Worm (Caenorhabditis elegans) whole organism, late embryonic: Measurements from ENCODE around the gene nhr-162.

Experiments used
- ceh-14 ChIP-seq: sonication (generic microtip); optimal IDR thresholded peaks from 2 replicates; lab custom pipeline; 2016; ENCODE audit warnings: missing genotype, missing genetic modification characterization, missing compliant biosample characterization
- ceh-31 ChIP-seq: sonication (generic microtip); optimal IDR thresholded peaks from 2 replicates; lab custom pipeline; 2016; ENCODE audit warnings: missing genetic modification characterization, missing compliant biosample characterization
- ceh-48 ChIP-seq: sonication (generic microtip); optimal IDR thresholded peaks from 2 replicates; lab custom pipeline; 2016; ENCODE audit warnings: missing genetic modification characterization, inconsistent platforms, missing compliant biosample characterization
- ceh-6 ChIP-seq: fragments of 200-800 bp; sonication (Bioruptor generic); optimal IDR thresholded peaks from 2 replicates; lab custom pipeline; 2018; ENCODE audit warnings: mild to moderate bottlenecking, missing genetic modification characterization, missing compliant biosample characterization
- ceh-9 ChIP-seq: sonication (generic microtip); optimal IDR thresholded peaks from 2 replicates; lab custom pipeline; 2016; ENCODE audit warnings: mild to moderate bottlenecking, missing genetic modification characterization, inconsistent platforms, missing compliant biosample characterization
- elt-2 ChIP-seq: sonication (generic microtip); optimal IDR thresholded peaks from 2 replicates; lab custom pipeline; 2016; ENCODE audit warnings: missing genetic modification reagents, missing genetic modification characterization, missing compliant biosample characterization
- fkh-6 ChIP-seq: sonication (generic microtip); optimal IDR thresholded peaks from 2 replicates; lab custom pipeline; 2016; ENCODE audit warnings: missing genetic modification characterization, missing compliant biosample characterization
- hlh-13 ChIP-seq: fragments of 200-800 bp; sonication (Bioruptor generic); optimal IDR thresholded peaks from 2 replicates; lab custom pipeline; 2018; ENCODE audit warnings: mild to moderate bottlenecking, missing genetic modification characterization, missing compliant biosample characterization
- hlh-30 ChIP-seq: sonication (generic microtip); optimal IDR thresholded peaks from 2 replicates; lab custom pipeline; 2017; ENCODE audit warnings: antibody characterized with exemption, missing genetic modification characterization, missing compliant biosample characterization; ENCODE audit not compliant: insufficient read depth
- hlh-6 ChIP-seq: sonication (generic microtip); optimal IDR thresholded peaks from 2 replicates; lab custom pipeline; 2016; ENCODE audit warnings: missing genotype, missing genetic modification characterization, missing compliant biosample characterization
- lin-11 ChIP-seq: fragments of 200-800 bp; sonication (Bioruptor generic); optimal IDR thresholded peaks from 2 replicates; lab custom pipeline; 2018; ENCODE audit warnings: mild to moderate bottlenecking, missing genetic modification characterization, missing compliant biosample characterization
- mec-3 ChIP-seq: sonication (generic microtip); optimal IDR thresholded peaks from 2 replicates; lab custom pipeline; 2016; ENCODE audit warnings: borderline replicate concordance, missing genetic modification characterization, missing compliant biosample characterization
- nfya-1 ChIP-seq: sonication (generic microtip); optimal IDR thresholded peaks from 2 replicates; lab custom pipeline; 2017; ENCODE audit warnings: missing genetic modification characterization, mild to moderate bottlenecking, missing compliant biosample characterization, antibody characterized with exemption, moderate library complexity
- nhr-232 ChIP-seq: sonication (generic microtip); optimal IDR thresholded peaks from 2 replicates; lab custom pipeline; 2016; ENCODE audit warnings: missing genetic modification characterization, missing compliant biosample characterization
- npax-4 ChIP-seq: sonication (generic microtip); optimal IDR thresholded peaks from 2 replicates; lab custom pipeline; 2016; ENCODE audit warnings: missing genetic modification characterization, missing compliant biosample characterization
- pat-9 ChIP-seq: fragments of 200-800 bp; sonication (Bioruptor generic); optimal IDR thresholded peaks from 2 replicates; lab custom pipeline; 2018; ENCODE audit warnings: mild to moderate bottlenecking, missing genetic modification characterization, moderate library complexity, missing compliant biosample characterization
- pha-2 ChIP-seq: sonication (generic microtip); optimal IDR thresholded peaks from 2 replicates; lab custom pipeline; 2017; ENCODE audit warnings: mild to moderate bottlenecking, missing genetic modification characterization, missing compliant biosample characterization
- ref-2 ChIP-seq: sonication (generic microtip); optimal IDR thresholded peaks from 2 replicates; lab custom pipeline; 2016; ENCODE audit warnings: missing genetic modification characterization, missing compliant biosample characterization
- rnt-1 ChIP-seq: sonication (generic microtip); optimal IDR thresholded peaks from 2 replicates; lab custom pipeline; 2016; ENCODE audit warnings: missing genetic modification characterization, missing compliant biosample characterization
- sdc-2 ChIP-seq: sonication (generic microtip); optimal IDR thresholded peaks from 2 replicates; lab custom pipeline; 2016; ENCODE audit warnings: missing genotype, missing genetic modification characterization, missing compliant biosample characterization
- sox-2 ChIP-seq: fragments of 200-800 bp; sonication (Bioruptor generic); IDR thresholded peaks from 2 replicates; pipeline ENCODE4 v1.3.6; 2022; ENCODE audit warnings: missing genetic modification reagents, missing genetic modification characterization, missing compliant biosample characterization
- sox-4 ChIP-seq: sonication (generic microtip); optimal IDR thresholded peaks from 2 replicates; lab custom pipeline; 2017; ENCODE audit warnings: mild to moderate bottlenecking, missing genetic modification characterization, inconsistent platforms, missing compliant biosample characterization
- tbx-7 ChIP-seq: sonication (generic microtip); optimal IDR thresholded peaks from 2 replicates; lab custom pipeline; 2016; ENCODE audit warnings: missing genotype, missing genetic modification characterization, missing compliant biosample characterization
- ttx-3 ChIP-seq: sonication (generic microtip); optimal IDR thresholded peaks from 2 replicates; lab custom pipeline; 2016; ENCODE audit warnings: missing genetic modification reagents, missing genetic modification characterization, missing compliant biosample characterization
- unc-42 ChIP-seq: sonication (generic microtip); optimal IDR thresholded peaks from 2 replicates; lab custom pipeline; 2016; ENCODE audit warnings: missing genotype, missing genetic modification characterization, missing compliant biosample characterization
- zip-5 ChIP-seq: sonication (generic microtip); optimal IDR thresholded peaks from 2 replicates; lab custom pipeline; 2016; ENCODE audit warnings: missing genetic modification characterization, missing compliant biosample characterization

nhr-162 gene

ce11 chrV:6948225-6948624 lies 43.4 kb downstream of the nhr-162 start, which contains the start of gene Y57E12B.1:
Gene Y57E12B.1 (plus strand): TSS chrV:6948525.
- TF ChIP-seq ceh-31 (tag; lab: Kevin White, UChicago) (no peak), hlh-6 (tag; lab: Kevin White, UChicago) (no peak), tbx-7 (tag; lab: Kevin White, UChicago) (no peak), unc-42 (tag; lab: Kevin White, UChicago) (no peak), zip-5 (tag; lab: Kevin White, UChicago) (no peak), pat-9 (tag; lab: Kevin White, UChicago) (no peak), ceh-48 (no peak), ceh-14 (tag; lab: Kevin White, UChicago) (no peak), lin-11 (tag; lab: Kevin White, UChicago) (no peak), nhr-232 (no peak), hlh-30 (tag; lab: Kevin White, UChicago) (no peak), elt-2 (tag; lab: Kevin White, UChicago) (no peak), hlh-13 (GFP tag; lab: Kevin White, UChicago) (no peak)

DNA sequence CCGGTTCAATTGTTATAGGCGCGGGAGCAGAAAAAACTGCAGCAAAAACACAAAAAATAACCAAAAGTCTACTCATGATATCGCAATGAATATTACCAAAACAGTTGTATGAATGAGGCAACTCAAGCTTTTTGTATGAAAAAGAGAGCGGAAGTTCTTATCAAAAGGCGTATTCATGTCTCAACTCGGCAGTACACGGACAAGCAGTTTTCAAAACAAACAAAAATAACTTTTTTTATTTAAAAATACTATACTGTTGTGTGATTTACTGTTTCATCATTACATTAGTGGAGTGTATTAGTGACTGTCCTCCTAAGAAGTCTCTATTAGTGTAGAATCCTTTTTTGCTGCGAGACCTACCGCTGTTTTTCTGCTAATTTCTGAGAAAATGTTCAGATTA lies 44.2 kb downstream of the nhr-162 start, which contains the start of gene Y57E12B.4:
Gene Y57E12B.4, minus strand, starts transcription at position 101 of the 400 bp plus-strand sequence.
- TF ChIP-seq rnt-1 (tag; lab: Kevin White, UChicago) (no peak), ttx-3 (tag; lab: Kevin White, UChicago) (no peak), npax-4 (tag; lab: Kevin White, UChicago) (no peak), pha-2 (tag; lab: Kevin White, UChicago) (no peak), nfya-1 (tag; lab: Kevin White, UChicago) (no peak), sox-4 (no peak), ceh-6 (GFP tag; lab: Kevin White, UChicago) (no peak), sdc-2 (tag; lab: Kevin White, UChicago) (no peak), ref-2 (no peak), lin-11 (tag; lab: Kevin White, UChicago) (no peak), ceh-9 (tag; lab: Kevin White, UChicago) (no peak), fkh-6 (tag; lab: Kevin White, UChicago) (no peak), sox-2 (GFP tag; lab: Robert Waterston, UW) (no peak), pat-9 (tag; lab: Kevin White, UChicago) (no peak), mec-3 (tag; lab: Kevin White, UChicago) (no peak), hlh-30 (tag; lab: Kevin White, UChicago) (no peak)
